Fruit fly (Drosophila melanogaster) whole organism, prepupa: ENCODE results near the gene CG2875.

Experiments
- CG15336 ChIP-seq: fragments of 200-800 bp; sonication (Bioruptor generic); IDR thresholded peaks from 2 replicates; pipeline ENCODE4 v1.3.6; 2022; ENCODE audit warnings: missing biosample characterization, missing genetic modification characterization
- CG1621 ChIP-seq: fragments of 200-800 bp; sonication (Bioruptor generic); optimal IDR thresholded peaks from 3 replicates; lab custom pipeline; 2018; ENCODE audit warnings: missing biosample characterization, mild to moderate bottlenecking, missing genetic modification characterization
- CG6276 ChIP-seq: fragments of 200-800 bp; sonication (Bioruptor generic); optimal IDR thresholded peaks from 2 replicates; lab custom pipeline; 2017; ENCODE audit warnings: missing biosample characterization, mild to moderate bottlenecking, missing genetic modification characterization
- CG6854 ChIP-seq: fragments of 200-800 bp; sonication (Bioruptor generic); optimal IDR thresholded peaks from 2 replicates; lab custom pipeline; 2017; ENCODE audit warnings: missing biosample characterization, mild to moderate bottlenecking, missing genetic modification characterization
- Ets96B ChIP-seq: fragments of 200-800 bp; optimal IDR thresholded peaks from 2 replicates; lab custom pipeline; 2019; ENCODE audit warnings: missing biosample characterization, mild to moderate bottlenecking, missing genetic modification characterization, moderate library complexity
- Met ChIP-seq: fragments of 200-800 bp; sonication (Bioruptor generic); optimal IDR thresholded peaks from 3 replicates; lab custom pipeline; 2016; ENCODE audit warnings: missing biosample characterization, missing genetic modification characterization
- Smox ChIP-seq: fragments of 200-800 bp; sonication (Bioruptor generic); optimal IDR thresholded peaks from 3 replicates; lab custom pipeline; 2016; ENCODE audit warnings: missing biosample characterization, missing genetic modification characterization
- acj6 ChIP-seq: fragments of 200-800 bp; sonication (Bioruptor generic); optimal IDR thresholded peaks from 3 replicates; lab custom pipeline; 2016; ENCODE audit warnings: missing biosample characterization, missing genetic modification characterization
- cyc ChIP-seq: fragments of 200-800 bp; sonication (Bioruptor generic); optimal IDR thresholded peaks from 3 replicates; lab custom pipeline; 2016; ENCODE audit warnings: missing biosample characterization, missing genetic modification characterization
- dsx ChIP-seq: fragments of 200-800 bp; optimal IDR thresholded peaks from 3 replicates; lab custom pipeline; 2019; ENCODE audit warnings: missing biosample characterization, mild to moderate bottlenecking, missing genetic modification characterization, moderate library complexity; ENCODE audit not compliant: poor library complexity, severe bottlenecking
- ss ChIP-seq, 2 experiments: fragments of 200-800 bp; sonication (Bioruptor generic); optimal IDR thresholded peaks; 2 replicates in 1 of 2; 3 replicates in 1 of 2; lab custom pipeline; 2017 to 2018; ENCODE audit warnings: mild to moderate bottlenecking in 2 of 2, missing biosample characterization in 2 of 2, missing genetic modification characterization in 2 of 2, moderate library complexity in 1 of 2
- vri ChIP-seq: fragments of 200-800 bp; sonication (Bioruptor generic); optimal IDR thresholded peaks from 3 replicates; lab custom pipeline; 2016; ENCODE audit warnings: missing biosample characterization, mild to moderate bottlenecking, missing genetic modification characterization

- TF ChIP-seq Met (GFP tag; lab: Kevin White, UChicago): no peak
- TF ChIP-seq CG6854 (GFP tag; lab: Kevin White, UChicago): no peak
- no peak for TF ChIP-seq dsx (GFP tag; lab: Kevin White, UChicago)
- TF ChIP-seq CG6276 (GFP tag; lab: Kevin White, UChicago): no peak
- TF ChIP-seq Ets96B (tag; lab: Kevin White, UChicago): no peak
- no peak for TF ChIP-seq acj6
- no peak for TF ChIP-seq CG1621 (tag; lab: Kevin White, UChicago)
- TF ChIP-seq vri (GFP tag; lab: Kevin White, UChicago): no peak
- TF ChIP-seq cyc (GFP tag; lab: Kevin White, UChicago): no peak
- TF ChIP-seq Smox (GFP tag; lab: Kevin White, UChicago): no peak
- TF ChIP-seq ss (GFP tag; optimal IDR thresholded peaks at IDR 0.05; lab: Kevin White, UChicago): no peak
- no peak for TF ChIP-seq CG15336
Observed at dm6 chrX:3530696-3531095, 42.7 kb downstream of the CG2875 start.
